Fruit fly (Drosophila melanogaster) whole organism, embryonic: ENCODE results near the gene Mtpalpha.

ENCODE experiments used
- ATbp ChIP-seq: fragments of 200-800 bp; sonication (Bioruptor generic); optimal IDR thresholded peaks from 2 replicates; lab custom pipeline; 2017; ENCODE audit warnings: missing biosample characterization, mild to moderate bottlenecking, missing genetic modification characterization, missing genetic modification reagents
- Awh ChIP-seq: fragments of 200-800 bp; sonication (Bioruptor generic); IDR thresholded peaks from 2 replicates; pipeline ENCODE4, ENCODE4 v1.3.6; 2022; ENCODE audit warnings: missing biosample characterization, missing genetic modification characterization
- CG10274 ChIP-seq: fragments of 200-800 bp; sonication (Bioruptor generic); optimal IDR thresholded peaks from 3 replicates; lab custom pipeline; 2017; ENCODE audit warnings: missing biosample characterization, mild to moderate bottlenecking, missing genetic modification characterization
- CG10366 ChIP-seq: fragments of 200-800 bp; sonication (Bioruptor generic); IDR thresholded peaks from 2 replicates; pipeline ENCODE4 v1.3.6; 2022; ENCODE audit warnings: missing biosample characterization, missing genetic modification characterization
- CG12744 ChIP-seq: fragments of 200-800 bp; sonication (Bioruptor generic); optimal IDR thresholded peaks from 2 replicates; lab custom pipeline; 2016; ENCODE audit warnings: missing biosample characterization, missing genetic modification characterization
- CG13624 ChIP-seq: fragments of 200-800 bp; sonication (Bioruptor generic); optimal IDR thresholded peaks from 2 replicates; lab custom pipeline; 2016; ENCODE audit warnings: missing biosample characterization, missing genetic modification characterization
- CG14441 ChIP-seq: fragments of 200-800 bp; sonication (Bioruptor generic); IDR thresholded peaks from 2 replicates; pipeline ENCODE4 v1.3.6; 2022; ENCODE audit warnings: missing biosample characterization, missing genetic modification characterization
- CG1647 ChIP-seq: fragments of 200-800 bp; sonication (Bioruptor generic); optimal IDR thresholded peaks from 3 replicates; lab custom pipeline; 2016; ENCODE audit warnings: missing biosample characterization, missing genetic modification characterization
- CG16813 ChIP-seq: fragments of 200-800 bp; sonication (Bioruptor generic); IDR thresholded peaks from 3 replicates; pipeline ENCODE4 v1.3.6; 2022; ENCODE audit warnings: missing biosample characterization, missing genetic modification characterization; ENCODE audit not compliant: partially characterized antibody
- CG1792 ChIP-seq: fragments of 200-800 bp; sonication (Bioruptor generic); optimal IDR thresholded peaks from 2 replicates; lab custom pipeline; 2016; ENCODE audit warnings: missing biosample characterization, missing genetic modification characterization
- CG2678 ChIP-seq: fragments of 200-800 bp; sonication (Bioruptor generic); optimal IDR thresholded peaks from 3 replicates; lab custom pipeline; 2019; ENCODE audit warnings: missing biosample characterization, mild to moderate bottlenecking, missing genetic modification characterization, moderate library complexity
- CG30020 ChIP-seq: fragments of 200-800 bp; optimal IDR thresholded peaks from 2 replicates; lab custom pipeline; 2019; ENCODE audit warnings: missing biosample characterization, mild to moderate bottlenecking, missing genetic modification characterization, moderate library complexity
- CG6175 ChIP-seq: fragments of 200-800 bp; sonication (Bioruptor generic); IDR thresholded peaks from 3 replicates; pipeline ENCODE4 v1.3.6; 2022; ENCODE audit warnings: missing biosample characterization, missing genetic modification characterization
- CG6654 ChIP-seq: fragments of 200-800 bp; sonication (Bioruptor generic); optimal IDR thresholded peaks from 2 replicates; lab custom pipeline; 2017; ENCODE audit warnings: missing biosample characterization, mild to moderate bottlenecking, missing genetic modification characterization
- CG8924 ChIP-seq: fragments of 200-800 bp; optimal IDR thresholded peaks from 3 replicates; lab custom pipeline; 2019; ENCODE audit warnings: missing biosample characterization, mild to moderate bottlenecking, missing genetic modification characterization, moderate library complexity
- CG9932 ChIP-seq: fragments of 200-800 bp; sonication (Bioruptor generic); IDR thresholded peaks from 2 replicates; pipeline ENCODE4 v1.3.6; 2022; ENCODE audit warnings: missing biosample characterization, missing genetic modification characterization
- Deaf1 ChIP-seq: fragments of 200-800 bp; optimal IDR thresholded peaks from 3 replicates; lab custom pipeline; 2019; ENCODE audit warnings: missing biosample characterization, mild to moderate bottlenecking, missing genetic modification characterization, moderate library complexity
- Dip3 ChIP-seq: fragments of 200-800 bp; sonication (Bioruptor generic); optimal IDR thresholded peaks from 3 replicates; lab custom pipeline; 2016; ENCODE audit warnings: missing biosample characterization, missing genetic modification characterization
- Fer1 ChIP-seq: fragments of 200-800 bp; sonication (Bioruptor generic); optimal IDR thresholded peaks from 2 replicates; lab custom pipeline; 2017; ENCODE audit warnings: missing biosample characterization, mild to moderate bottlenecking, missing genetic modification characterization
- GATAe ChIP-seq: fragments of 200-800 bp; sonication (Bioruptor generic); conservative IDR thresholded peaks from 2 replicates; pipeline ENCODE4 v1.3.6; 2022; ENCODE audit warnings: missing biosample characterization, missing genetic modification characterization
- Hey ChIP-seq: fragments of 200-800 bp; sonication (Bioruptor generic); optimal IDR thresholded peaks from 3 replicates; lab custom pipeline; 2018; ENCODE audit warnings: missing biosample characterization, mild to moderate bottlenecking, missing genetic modification characterization
- Hmr ChIP-seq: fragments of 200-800 bp; sonication (Bioruptor generic); optimal IDR thresholded peaks from 3 replicates; lab custom pipeline; 2017; ENCODE audit warnings: mild to moderate bottlenecking, missing biosample characterization, missing genetic modification reagents, missing genetic modification characterization
- Hr78 ChIP-seq, 2 experiments: fragments of 200-800 bp in 1 of 2; fragments of >200 bp in 1 of 2; sonication (Bioruptor generic) in 1 of 2; optimal IDR thresholded peaks; 2 replicates each; lab custom pipeline; 2017 to 2019; ENCODE audit warnings: missing biosample characterization in 2 of 2, missing genetic modification characterization in 2 of 2, mild to moderate bottlenecking in 1 of 2, moderate library complexity in 1 of 2
- Jarid2 ChIP-seq: fragments of 200-800 bp; sonication (Bioruptor generic); optimal IDR thresholded peaks from 3 replicates; lab custom pipeline; 2017; ENCODE audit warnings: mild to moderate bottlenecking, missing biosample characterization, missing genetic modification reagents, missing genetic modification characterization
- Mad ChIP-seq: fragments of 200-800 bp; sonication (Bioruptor generic); optimal IDR thresholded peaks from 2 replicates; lab custom pipeline; 2016; ENCODE audit warnings: missing biosample characterization, missing genetic modification characterization
- Max ChIP-seq: fragments of 200-800 bp; sonication (Bioruptor generic); optimal IDR thresholded peaks from 2 replicates; lab custom pipeline; 2016; ENCODE audit warnings: missing biosample characterization, mild to moderate bottlenecking, missing genetic modification characterization
- Neu2 ChIP-seq: fragments of 200-800 bp; sonication (Bioruptor generic); optimal IDR thresholded peaks from 3 replicates; lab custom pipeline; 2016; ENCODE audit warnings: missing biosample characterization, missing genetic modification characterization, borderline replicate concordance
- Nf-YA ChIP-seq: fragments of 200-800 bp; sonication (Bioruptor generic); IDR thresholded peaks from 2 replicates; pipeline ENCODE4 v1.3.6; 2022; ENCODE audit warnings: missing biosample characterization, missing genetic modification characterization
- Ptx1 ChIP-seq: fragments of 200-800 bp; sonication (Bioruptor generic); IDR thresholded peaks from 2 replicates; pipeline ENCODE4 v1.3.6; 2022; ENCODE audit warnings: missing biosample characterization, missing genetic modification characterization
- Scr ChIP-seq: fragments of 200-800 bp; sonication (Bioruptor generic); IDR thresholded peaks from 2 replicates; pipeline ENCODE4 v1.3.6; 2022; ENCODE audit warnings: missing biosample characterization, missing genetic modification characterization; ENCODE audit not compliant: partially characterized antibody
- Xrp1 ChIP-seq: fragments of 200-800 bp; sonication (Bioruptor generic); IDR thresholded peaks from 2 replicates; pipeline ENCODE4 v1.3.6; 2022; ENCODE audit warnings: missing biosample characterization, missing genetic modification characterization
- ab ChIP-seq: fragments of 200-800 bp; sonication (Bioruptor generic); optimal IDR thresholded peaks from 2 replicates; lab custom pipeline; 2016; ENCODE audit warnings: missing biosample characterization, missing genetic modification characterization
- aop ChIP-seq: fragments of 200-800 bp; sonication (Bioruptor generic); IDR thresholded peaks from 2 replicates; pipeline ENCODE4 v1.3.6; 2022; ENCODE audit warnings: missing biosample characterization, missing genetic modification characterization
- ase ChIP-seq: fragments of 200-800 bp; sonication (Bioruptor generic); IDR thresholded peaks from 3 replicates; pipeline ENCODE4 v1.3.6; 2022; ENCODE audit warnings: missing biosample characterization, missing genetic modification characterization
- bigmax ChIP-seq: fragments of 200-800 bp; sonication (Bioruptor generic); optimal IDR thresholded peaks from 2 replicates; lab custom pipeline; 2018; ENCODE audit warnings: missing biosample characterization, mild to moderate bottlenecking, missing genetic modification characterization
- cwo ChIP-seq: fragments of 200-800 bp; sonication (Bioruptor generic); optimal IDR thresholded peaks from 3 replicates; lab custom pipeline; 2017; ENCODE audit warnings: missing biosample characterization, missing genetic modification characterization, mild to moderate bottlenecking, moderate library complexity, missing genetic modification reagents
- dpn ChIP-seq, 2 experiments: fragments of 200-800 bp; sonication (Bioruptor generic); optimal IDR thresholded peaks; 3 replicates each; lab custom pipeline; 2016; ENCODE audit warnings: missing biosample characterization in 2 of 2, missing genetic modification characterization in 2 of 2
- en ChIP-seq: fragments of 200-800 bp; sonication (Bioruptor generic); optimal IDR thresholded peaks from 2 replicates; lab custom pipeline; 2016; ENCODE audit warnings: missing biosample characterization, missing genetic modification characterization
- exex ChIP-seq: fragments of 200-800 bp; sonication (Bioruptor generic); optimal IDR thresholded peaks from 4 replicates; lab custom pipeline; 2018; ENCODE audit warnings: missing biosample characterization, mild to moderate bottlenecking, missing genetic modification characterization, moderate library complexity
- fu2 ChIP-seq: fragments of 200-800 bp; sonication (Bioruptor generic); optimal IDR thresholded peaks from 2 replicates; lab custom pipeline; 2016; ENCODE audit warnings: missing biosample characterization, missing genetic modification characterization
- gsb-n ChIP-seq: fragments of 200-800 bp; sonication (Bioruptor generic); optimal IDR thresholded peaks from 3 replicates; lab custom pipeline; 2018; ENCODE audit warnings: missing biosample characterization, mild to moderate bottlenecking, missing genetic modification characterization
- kah ChIP-seq: fragments of 200-800 bp; sonication (Bioruptor generic); optimal IDR thresholded peaks from 2 replicates; lab custom pipeline; 2018; ENCODE audit warnings: missing biosample characterization, mild to moderate bottlenecking, missing genetic modification characterization
- otp ChIP-seq: fragments of 200-800 bp; sonication (Bioruptor generic); IDR thresholded peaks from 3 replicates; pipeline ENCODE4, ENCODE4 v1.3.6; 2022; ENCODE audit warnings: missing biosample characterization, missing genetic modification characterization
- pnt ChIP-seq: fragments of 200-800 bp; sonication (Bioruptor generic); optimal IDR thresholded peaks from 3 replicates; lab custom pipeline; 2016; ENCODE audit warnings: missing biosample characterization, missing genetic modification characterization
- pum ChIP-seq: fragments of 200-800 bp; sonication (Bioruptor generic); optimal IDR thresholded peaks from 2 replicates; lab custom pipeline; 2016; ENCODE audit warnings: missing biosample characterization, missing genetic modification characterization
- repo ChIP-seq: fragments of 200-800 bp; sonication (Bioruptor generic); optimal IDR thresholded peaks from 2 replicates; lab custom pipeline; 2016; ENCODE audit warnings: missing biosample characterization, missing genetic modification characterization
- sens-2 ChIP-seq: fragments of 200-800 bp; sonication (Bioruptor generic); IDR thresholded peaks from 2 replicates; pipeline ENCODE4 v1.3.6; 2022; ENCODE audit warnings: missing biosample characterization, missing genetic modification characterization
- stwl ChIP-seq: fragments of 200-800 bp; sonication (Bioruptor generic); optimal IDR thresholded peaks from 3 replicates; lab custom pipeline; 2018; ENCODE audit warnings: missing biosample characterization, mild to moderate bottlenecking, missing genetic modification characterization, moderate library complexity
- sug ChIP-seq: fragments of 200-800 bp; optimal IDR thresholded peaks from 2 replicates; lab custom pipeline; 2019; ENCODE audit warnings: missing biosample characterization, mild to moderate bottlenecking, missing genetic modification characterization, moderate library complexity
- wor ChIP-seq: fragments of 200-800 bp; sonication (Bioruptor generic); IDR thresholded peaks from 2 replicates; pipeline ENCODE4 v1.3.6; 2022; ENCODE audit warnings: missing biosample characterization, missing genetic modification characterization
- zfh2 ChIP-seq: fragments of 200-800 bp; sonication (Bioruptor generic); optimal IDR thresholded peaks from 2 replicates; lab custom pipeline; 2016; ENCODE audit warnings: missing biosample characterization, missing genetic modification characterization

The Mtpalpha gene

dm6 chr2L:9616654-9617053, 40.1 kb upstream of the Mtpalpha start (continued):
- TF ChIP-seq Max (GFP tag; lab: Kevin White, UChicago) (no peak), ab (GFP tag; lab: Kevin White, UChicago) (no peak), kah (GFP tag; lab: Kevin White, UChicago) (no peak), CG10274 (no peak), cwo (no peak), CG13624 (GFP tag; lab: Kevin White, UChicago) (peak; percentile 32), fu2 (GFP tag; lab: Kevin White, UChicago) (peak; percentile 44), pum (GFP tag; lab: Kevin White, UChicago) (peak; percentile 17), Awh (GFP tag; lab: Robert Waterston, UW) (0 out of 2 replicates have a peak, but pooled peaks have one; percentile 26), CG16813 (GFP tag; lab: Robert Waterston, UW) (peak; percentile 73), CG2678 (no peak), otp (GFP tag; lab: Robert Waterston, UW) (peak; percentile 52; the same call in 2 of the 3 replicates), Hmr (GFP tag; lab: Kevin White, UChicago) (peak; percentile 73), CG9932 (GFP tag; lab: Robert Waterston, UW) (peak; percentile 71), CG10366 (GFP tag; lab: Robert Waterston, UW) (peak; percentile 16; the same call in 1 of the 2 replicates), pnt (GFP tag; lab: Kevin White, UChicago) (peak; percentile 14), Mad (peak; percentile 64), ATbp (GFP tag; lab: Kevin White, UChicago) (no peak), Jarid2 (GFP tag; lab: Kevin White, UChicago) (peak; percentile 97), gsb-n (peak; percentile 35), CG1792 (no peak), ase (GFP tag; lab: Robert Waterston, UW) (0 out of 3 replicates have a peak, but pooled peaks have one; percentile 18), CG8924 (peak; percentile 19), exex (tag; lab: Kevin White, UChicago) (no peak), Hr78 (GFP tag; optimal IDR thresholded peaks at IDR 0.05; lab: Kevin White, UChicago) (no peak), sug (tag; lab: Kevin White, UChicago) (peak; percentile 33), repo (GFP tag; lab: Kevin White, UChicago) (peak; percentile 0), CG14441 (GFP tag; lab: Robert Waterston, UW) (peak; percentile 16; the same call in 1 of the 2 replicates), CG30020 (tag; lab: Kevin White, UChicago) (no peak), stwl (tag; lab: Kevin White, UChicago) (peak; percentile 71), Ptx1 (GFP tag; lab: Robert Waterston, UW) (peak; percentile 29; the same call in 1 of the 2 replicates), Xrp1 (GFP tag; lab: Robert Waterston, UW) (no peak), Neu2 (GFP tag; lab: Kevin White, UChicago) (peak; percentile 82), Scr (peak; percentile 70), CG12744 (peak; percentile 29), dpn (GFP tag; optimal IDR thresholded peaks at IDR 0.05; lab: Kevin White, UChicago) (peak; percentile 18 to 56), bigmax (no peak), en (GFP tag; lab: Kevin White, UChicago) (no peak), Hey (tag; lab: Kevin White, UChicago) (peak; percentile 21), GATAe (GFP tag; lab: Robert Waterston, UW) (no peak), wor (no peak), Dip3 (no peak), aop (GFP tag; lab: Robert Waterston, UW) (no peak), CG1647 (no peak), CG6654 (GFP tag; lab: Kevin White, UChicago) (no peak), CG6175 (GFP tag; lab: Robert Waterston, UW) (no peak; the same call in 2 of the 3 replicates), Deaf1 (tag; lab: Kevin White, UChicago) (peak; percentile 50), sens-2 (GFP tag; lab: Robert Waterston, UW) (0 out of 2 replicates have a peak, but pooled peaks have one; percentile 38), Nf-YA (GFP tag; lab: Robert Waterston, UW) (no peak), zfh2 (peak; percentile 75), Fer1 (GFP tag; lab: Kevin White, UChicago) (peak; percentile 50)
